Worm (Caenorhabditis elegans): Measurements from ENCODE around the gene C12D5.9.

Gene C12D5.9

DNA sequence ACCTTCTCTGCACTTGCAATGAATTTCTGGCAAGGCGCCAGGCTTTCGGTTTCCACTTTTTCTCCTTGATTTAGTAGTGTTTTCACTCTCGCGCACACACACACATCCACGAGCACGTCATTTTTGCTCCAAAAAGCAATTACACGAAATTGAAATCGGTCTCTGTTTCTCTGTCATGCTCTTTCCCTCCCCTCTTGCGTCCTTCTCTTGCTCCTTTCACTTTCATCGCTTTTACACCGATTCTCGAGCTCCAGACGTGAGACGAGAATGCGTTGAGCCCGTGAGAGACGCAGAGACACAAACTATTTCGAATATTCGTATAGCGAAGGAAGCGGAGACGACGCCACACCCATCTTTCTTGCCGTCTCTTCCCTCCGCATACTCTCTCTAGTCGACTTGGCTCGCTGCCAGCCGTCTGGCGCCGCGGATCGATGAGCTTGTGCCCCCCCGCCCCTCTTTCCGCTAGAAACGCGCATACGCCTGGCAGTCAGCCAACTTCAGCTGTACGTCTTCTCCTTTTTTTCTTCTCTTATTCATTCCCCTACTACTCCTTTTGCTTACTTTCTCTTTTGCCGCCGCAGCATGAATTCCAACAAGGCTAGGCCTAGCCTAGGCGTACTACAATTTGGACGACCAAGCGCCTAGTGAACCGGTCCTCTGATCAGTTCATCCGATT is 38.4 kb upstream of the C12D5.9 start (continued):
- TF ChIP-seq tag-97 (GFP tag; IDR thresholded peaks at IDR 0.05) (no peak), T26A8.4 (GFP tag; IDR thresholded peaks at IDR 0.05) (peak; percentile 68), ceh-62 (tag; optimal IDR thresholded peaks at IDR 0.05) (no peak), hif-1 (tag; optimal IDR thresholded peaks at IDR 0.05) (peak; percentile 4 to 76), unc-62 (GFP tag; optimal IDR thresholded peaks at IDR 0.05 in 1 of 2) (peak in 1 of 2 experiments; percentile 94), unc-62 (tag; optimal IDR thresholded peaks at IDR 0.05) (no peak), nhr-111 (GFP tag; optimal IDR thresholded peaks at IDR 0.05) (no peak), zip-2 (tag; optimal IDR thresholded peaks at IDR 0.05) (no peak), egl-43 (GFP tag; IDR thresholded peaks at IDR 0.05) (peak; percentile 89), pha-4 (GFP tag; IDR thresholded peaks at IDR 0.05) (peak; percentile 57; the same call in 1 of the 2 replicates), pha-4 (tag; optimal IDR thresholded peaks at IDR 0.05) (no peak), lin-15B (tag; optimal IDR thresholded peaks at IDR 0.05) (no peak), daf-12 (tag; optimal IDR thresholded peaks at IDR 0.05) (no peak), Y75B8A.6 (GFP tag; IDR thresholded peaks at IDR 0.05) (no peak), ztf-7 (tag; optimal IDR thresholded peaks at IDR 0.05) (no peak), zip-11 (GFP tag; IDR thresholded peaks at IDR 0.05) (no peak), nhr-42 (GFP tag; IDR thresholded peaks at IDR 0.05) (peak; percentile 43; the same call in 1 of the 2 replicates), ces-1 (GFP tag; optimal IDR thresholded peaks at IDR 0.05) (peak; percentile 48), snpc-4 (tag; optimal IDR thresholded peaks at IDR 0.05) (no peak), dve-1 (tag; optimal IDR thresholded peaks at IDR 0.05; ENCODE audit: insufficient read depth) (peak; percentile 29), aha-1 (tag) (peak; percentile 99), ztf-11 (tag; optimal IDR thresholded peaks at IDR 0.05) (no peak), nhr-41 (GFP tag; IDR thresholded peaks at IDR 0.05) (no peak), lin-1 (GFP tag; IDR thresholded peaks at IDR 0.05) (no peak), php-3 (GFP tag; IDR thresholded peaks at IDR 0.05) (no peak), nhr-237 (tag; optimal IDR thresholded peaks at IDR 0.05) (no peak), lin-39 (tag; optimal IDR thresholded peaks at IDR 0.05) (peak; percentile 9), tra-1 (GFP tag; IDR thresholded peaks at IDR 0.05) (peak; percentile 63), ctbp-1 (GFP tag; IDR thresholded peaks at IDR 0.05) (peak; percentile 96), lsy-2 (tag; optimal IDR thresholded peaks at IDR 0.05) (peak; percentile 77), madf-5 (GFP tag; IDR thresholded peaks at IDR 0.05) (no peak), rbr-2 (tag; optimal IDR thresholded peaks at IDR 0.05) (peak; percentile 93), daf-8 (GFP tag; IDR thresholded peaks at IDR 0.05) (no peak), lim-7 (GFP tag; IDR thresholded peaks at IDR 0.05) (no peak), daf-16 (GFP tag; optimal IDR thresholded peaks at IDR 0.05) (peak in 1 of 2 experiments; percentile 78), daf-16 (tag; optimal IDR thresholded peaks at IDR 0.05) (no peak), fkh-10 (GFP tag; optimal IDR thresholded peaks at IDR 0.05) (peak; percentile 73), nhr-11 (tag; optimal IDR thresholded peaks at IDR 0.05) (peak; percentile 75), mes-2 (tag; optimal IDR thresholded peaks at IDR 0.05; ENCODE audit: poor library complexity, severe bottlenecking) (peak; percentile 37), gei-8 (GFP tag; optimal IDR thresholded peaks at IDR 0.05) (no peak), Y5F2A.4 (GFP tag; optimal IDR thresholded peaks at IDR 0.05) (no peak), ceh-28 (tag; optimal IDR thresholded peaks at IDR 0.05) (peak; percentile 58), R02D3.7 (tag; optimal IDR thresholded peaks at IDR 0.05) (no peak), ceh-20 (GFP tag; IDR thresholded peaks at IDR 0.05) (peak; percentile 92), Y48G9A.11 (GFP tag; IDR thresholded peaks at IDR 0.05) (no peak), nhr-28 (tag; optimal IDR thresholded peaks at IDR 0.05) (peak; percentile 61), daf-19 (GFP tag; conservative IDR thresholded peaks at IDR 0.05) (no peak), unc-39 (tag; optimal IDR thresholded peaks at IDR 0.05) (no peak), dmd-9 (GFP tag; IDR thresholded peaks at IDR 0.05) (0 out of 2 replicates have a peak, but pooled peaks have one; percentile 6), set-16 (GFP tag; IDR thresholded peaks at IDR 0.05) (peak; percentile 98), mep-1 (tag; optimal IDR thresholded peaks at IDR 0.05) (peak; percentile 57), mdt-29 (GFP tag; IDR thresholded peaks at IDR 0.05) (no peak)
